Fruit fly (Drosophila melanogaster) whole organism, embryonic: Measurements from ENCODE around the gene Nazo.

Experiments
- ATbp ChIP-seq: fragments of 200-800 bp; sonication (Bioruptor generic); optimal IDR thresholded peaks from 2 replicates; lab custom pipeline; 2017; ENCODE audit warnings: missing biosample characterization, mild to moderate bottlenecking, missing genetic modification characterization, missing genetic modification reagents
- Awh ChIP-seq: fragments of 200-800 bp; sonication (Bioruptor generic); IDR thresholded peaks from 2 replicates; pipeline ENCODE4, ENCODE4 v1.3.6; 2022; ENCODE audit warnings: missing biosample characterization, missing genetic modification characterization
- CG10366 ChIP-seq: fragments of 200-800 bp; sonication (Bioruptor generic); IDR thresholded peaks from 2 replicates; pipeline ENCODE4 v1.3.6; 2022; ENCODE audit warnings: missing biosample characterization, missing genetic modification characterization
- CG12219 ChIP-seq: fragments of 200-800 bp; sonication (Bioruptor generic); optimal IDR thresholded peaks from 3 replicates; lab custom pipeline; 2018; ENCODE audit warnings: missing biosample characterization, mild to moderate bottlenecking, missing genetic modification characterization
- CG12299 ChIP-seq: fragments of 200-800 bp; sonication (Bioruptor generic); optimal IDR thresholded peaks from 2 replicates; lab custom pipeline; 2018; ENCODE audit warnings: missing biosample characterization, mild to moderate bottlenecking, missing genetic modification characterization
- CG13123 ChIP-seq: fragments of 200-800 bp; sonication (Bioruptor generic); optimal IDR thresholded peaks from 2 replicates; lab custom pipeline; 2016; ENCODE audit warnings: missing biosample characterization, missing genetic modification characterization
- CG15479 ChIP-seq: fragments of 200-800 bp; sonication (Bioruptor generic); optimal IDR thresholded peaks from 3 replicates; lab custom pipeline; 2019; ENCODE audit warnings: missing biosample characterization, mild to moderate bottlenecking, missing genetic modification characterization, moderate library complexity
- CG15601 ChIP-seq: fragments of 200-800 bp; sonication (Bioruptor generic); optimal IDR thresholded peaks from 3 replicates; lab custom pipeline; 2019; ENCODE audit warnings: missing biosample characterization, mild to moderate bottlenecking, missing genetic modification characterization, moderate library complexity
- CG17186 ChIP-seq: fragments of 200-800 bp; sonication (Bioruptor generic); optimal IDR thresholded peaks from 3 replicates; lab custom pipeline; 2017; ENCODE audit warnings: missing biosample characterization, missing genetic modification reagents, missing genetic modification characterization
- CG17361 ChIP-seq: fragments of 200-800 bp; sonication (Bioruptor generic); IDR thresholded peaks from 3 replicates; pipeline ENCODE4 v1.3.6; 2022; ENCODE audit warnings: missing biosample characterization, missing genetic modification characterization
- CG1792 ChIP-seq: fragments of 200-800 bp; sonication (Bioruptor generic); optimal IDR thresholded peaks from 2 replicates; lab custom pipeline; 2016; ENCODE audit warnings: missing biosample characterization, missing genetic modification characterization
- CG2116 ChIP-seq: fragments of 200-800 bp; sonication (Bioruptor generic); optimal IDR thresholded peaks from 3 replicates; lab custom pipeline; 2018; ENCODE audit warnings: missing biosample characterization, mild to moderate bottlenecking, missing genetic modification characterization
- CG2202 ChIP-seq: fragments of 200-800 bp; sonication (Bioruptor generic); optimal IDR thresholded peaks from 2 replicates; lab custom pipeline; 2018; ENCODE audit warnings: missing biosample characterization, mild to moderate bottlenecking, missing genetic modification characterization
- CG2875 ChIP-seq: fragments of 200-800 bp; sonication (Bioruptor generic); optimal IDR thresholded peaks from 2 replicates; lab custom pipeline; 2017; ENCODE audit warnings: missing biosample characterization, mild to moderate bottlenecking, missing genetic modification characterization, missing genetic modification reagents
- CG31365 ChIP-seq: fragments of 200-800 bp; sonication (Bioruptor generic); optimal IDR thresholded peaks from 2 replicates; lab custom pipeline; 2018; ENCODE audit warnings: missing biosample characterization, mild to moderate bottlenecking, missing genetic modification characterization
- CG32532 ChIP-seq: fragments of 200-800 bp; sonication (Bioruptor generic); IDR thresholded peaks from 2 replicates; pipeline ENCODE4 v1.3.6; 2022; ENCODE audit warnings: missing biosample characterization, missing genetic modification characterization
- CG7271 ChIP-seq: fragments of 200-800 bp; sonication (Bioruptor generic); optimal IDR thresholded peaks from 2 replicates; lab custom pipeline; 2018; ENCODE audit warnings: missing biosample characterization, mild to moderate bottlenecking, missing genetic modification characterization, moderate library complexity
- CoRest ChIP-seq: fragments of 200-800 bp; sonication (Bioruptor generic); optimal IDR thresholded peaks from 3 replicates; lab custom pipeline; 2018; ENCODE audit warnings: missing biosample characterization, mild to moderate bottlenecking, missing genetic modification characterization, moderate library complexity
- Dip3 ChIP-seq: fragments of 200-800 bp; sonication (Bioruptor generic); optimal IDR thresholded peaks from 3 replicates; lab custom pipeline; 2016; ENCODE audit warnings: missing biosample characterization, missing genetic modification characterization
- E2f2 ChIP-seq: fragments of 200-800 bp; sonication (Bioruptor generic); IDR thresholded peaks from 2 replicates; pipeline ENCODE4 v1.3.6; 2022; ENCODE audit warnings: missing biosample characterization, missing genetic modification characterization
- Fer1 ChIP-seq: fragments of 200-800 bp; sonication (Bioruptor generic); optimal IDR thresholded peaks from 2 replicates; lab custom pipeline; 2017; ENCODE audit warnings: missing biosample characterization, mild to moderate bottlenecking, missing genetic modification characterization
- HHEX ChIP-seq: fragments of 200-800 bp; sonication (Bioruptor generic); optimal IDR thresholded peaks from 3 replicates; lab custom pipeline; 2017; ENCODE audit warnings: missing biosample characterization, mild to moderate bottlenecking, missing genetic modification characterization, missing genetic modification reagents
- Med ChIP-seq: fragments of 200-800 bp; sonication (Bioruptor generic); peaks from one replicate; lab custom pipeline; 2016; ENCODE audit warnings: missing biosample characterization, missing genetic modification characterization, mild to moderate bottlenecking, inconsistent platforms, moderate library complexity
- NC2β ChIP-seq: fragments of 200-800 bp; sonication (Bioruptor generic); optimal IDR thresholded peaks from 2 replicates; lab custom pipeline; 2016; ENCODE audit warnings: missing biosample characterization, missing genetic modification characterization
- NK7.1 ChIP-seq: fragments of 200-800 bp; sonication (Bioruptor generic); optimal IDR thresholded peaks from 3 replicates; lab custom pipeline; 2016; ENCODE audit warnings: missing biosample characterization, missing genetic modification characterization
- Oli ChIP-seq: fragments of 200-800 bp; sonication (Bioruptor generic); optimal IDR thresholded peaks from 2 replicates; lab custom pipeline; 2018; ENCODE audit warnings: missing biosample characterization, mild to moderate bottlenecking, missing genetic modification characterization, moderate library complexity
- Ptx1 ChIP-seq: fragments of 200-800 bp; sonication (Bioruptor generic); IDR thresholded peaks from 2 replicates; pipeline ENCODE4 v1.3.6; 2022; ENCODE audit warnings: missing biosample characterization, missing genetic modification characterization
- Sry-δ ChIP-seq: fragments of 200-800 bp; sonication (Bioruptor generic); optimal IDR thresholded peaks from 2 replicates; lab custom pipeline; 2016; ENCODE audit warnings: missing biosample characterization, missing genetic modification characterization
- Stat92E ChIP-seq, 3 experiments: fragments of >200 bp in 2 of 3; fragments of 200-800 bp in 1 of 3; sonication (Bioruptor generic) in 1 of 3; optimal IDR thresholded peaks; 2 replicates each; lab custom pipeline; 2017 to 2019; ENCODE audit warnings: missing biosample characterization in 3 of 3, missing genetic modification characterization in 3 of 3, mild to moderate bottlenecking in 1 of 3, moderate library complexity in 1 of 3
- Tbp ChIP-seq: fragments of >200 bp; optimal IDR thresholded peaks from 2 replicates; lab custom pipeline; 2018; ENCODE audit warnings: missing biosample characterization, missing genetic modification characterization
- ac ChIP-seq: fragments of 200-800 bp; sonication (Bioruptor generic); optimal IDR thresholded peaks from 3 replicates; lab custom pipeline; 2017; ENCODE audit warnings: missing biosample characterization, mild to moderate bottlenecking, missing genetic modification characterization
- bbx ChIP-seq: fragments of 200-800 bp; sonication (Bioruptor generic); IDR thresholded peaks from 2 replicates; pipeline ENCODE4 v1.3.6; 2022; ENCODE audit warnings: missing biosample characterization, missing genetic modification characterization; ENCODE audit not compliant: partially characterized antibody
- cad ChIP-seq: fragments of >200 bp; optimal IDR thresholded peaks from 2 replicates; lab custom pipeline; 2017; ENCODE audit warnings: missing biosample characterization, missing genetic modification characterization
- chif ChIP-seq, 2 experiments: fragments of 200-800 bp; sonication (Bioruptor generic); optimal IDR thresholded peaks; 3 replicates each; lab custom pipeline; 2016; ENCODE audit warnings: missing biosample characterization in 2 of 2, missing genetic modification characterization in 2 of 2
- chm ChIP-seq: fragments of 200-800 bp; sonication (Bioruptor generic); IDR thresholded peaks from 2 replicates; pipeline ENCODE4 v1.3.6; 2022; ENCODE audit warnings: missing biosample characterization, missing genetic modification characterization
- ci ChIP-seq: fragments of 200-800 bp; sonication (Bioruptor generic); IDR thresholded peaks from 3 replicates; pipeline ENCODE4 v1.3.6; 2022; ENCODE audit warnings: missing biosample characterization, missing genetic modification characterization
- ewg ChIP-seq: fragments of 200-800 bp; sonication (Bioruptor generic); optimal IDR thresholded peaks from 3 replicates; lab custom pipeline; 2017; ENCODE audit warnings: mild to moderate bottlenecking, missing biosample characterization, missing genetic modification reagents, missing genetic modification characterization
- gro ChIP-seq: fragments of 200-800 bp; sonication (Bioruptor generic); optimal IDR thresholded peaks from 2 replicates; lab custom pipeline; 2016; ENCODE audit warnings: missing biosample characterization, missing genetic modification characterization
- kay ChIP-seq: fragments of 200-800 bp; sonication (Bioruptor generic); optimal IDR thresholded peaks from 2 replicates; lab custom pipeline; 2016; ENCODE audit warnings: missing biosample characterization, missing genetic modification characterization
- lov ChIP-seq, 2 experiments: fragments of 200-800 bp in 1 of 2; fragments of >200 bp in 1 of 2; sonication (Bioruptor generic) in 1 of 2; IDR thresholded peaks in 1 of 2; optimal IDR thresholded peaks in 1 of 2; 2 replicates in 1 of 2; 3 replicates in 1 of 2; pipeline versions ENCODE4 v1.3.6 to Lab custom; 2017 to 2022; ENCODE audit warnings: missing biosample characterization in 1 of 2, missing genetic modification characterization in 1 of 2
- mld ChIP-seq: fragments of 200-800 bp; sonication (Bioruptor generic); IDR thresholded peaks from 3 replicates; pipeline ENCODE4 v1.3.6; 2022; ENCODE audit warnings: missing biosample characterization, missing genetic modification characterization; ENCODE audit not compliant: partially characterized antibody
- pita ChIP-seq: fragments of 200-800 bp; sonication (Bioruptor generic); optimal IDR thresholded peaks from 2 replicates; lab custom pipeline; 2017; ENCODE audit warnings: missing biosample characterization, mild to moderate bottlenecking, missing genetic modification characterization
- pzg ChIP-seq: fragments of 200-800 bp; sonication (Bioruptor generic); optimal IDR thresholded peaks from 3 replicates; lab custom pipeline; 2018; ENCODE audit warnings: missing biosample characterization, mild to moderate bottlenecking, missing genetic modification characterization, moderate library complexity
- salm ChIP-seq: fragments of 200-800 bp; sonication (Bioruptor generic); optimal IDR thresholded peaks from 2 replicates; lab custom pipeline; 2018; ENCODE audit warnings: missing biosample characterization, mild to moderate bottlenecking, missing genetic modification characterization
- seq ChIP-seq: fragments of 200-800 bp; sonication (Bioruptor generic); IDR thresholded peaks from 2 replicates; pipeline ENCODE4 v1.3.6; 2022; ENCODE audit warnings: missing biosample characterization, missing genetic modification characterization
- sim ChIP-seq: fragments of 200-800 bp; sonication (Bioruptor generic); IDR thresholded peaks from 2 replicates; pipeline ENCODE4 v1.3.6; 2022; ENCODE audit warnings: missing biosample characterization, missing genetic modification characterization
- sna ChIP-seq: fragments of 200-800 bp; sonication (Bioruptor generic); IDR thresholded peaks from 2 replicates; pipeline ENCODE4 v1.3.6; 2022; ENCODE audit warnings: missing biosample characterization, missing genetic modification characterization; ENCODE audit not compliant: partially characterized antibody
- tll ChIP-seq, 2 experiments: fragments of 200-800 bp in 1 of 2; fragments of >200 bp in 1 of 2; sonication (Bioruptor generic) in 1 of 2; optimal IDR thresholded peaks; 2 replicates each; lab custom pipeline; 2017 to 2019; ENCODE audit warnings: missing biosample characterization in 2 of 2, missing genetic modification characterization in 2 of 2, mild to moderate bottlenecking in 1 of 2, moderate library complexity in 1 of 2
- vvl ChIP-seq: fragments of 200-800 bp; sonication (Bioruptor generic); IDR thresholded peaks from 2 replicates; pipeline ENCODE4 v1.3.6; 2022; ENCODE audit warnings: missing biosample characterization, missing genetic modification characterization
- zfh1 ChIP-seq: fragments of 200-800 bp; sonication (Bioruptor generic); IDR thresholded peaks from 3 replicates; pipeline ENCODE4 v1.3.6; 2022; ENCODE audit warnings: missing biosample characterization, missing genetic modification characterization

Nazo gene

dm6 chr3R:8307283-8307682, 19.6 kb downstream of the Nazo start:
- no peak for TF ChIP-seq Sry-δ (GFP tag; lab: Kevin White, UChicago)
- no peak for TF ChIP-seq Oli (tag; lab: Kevin White, UChicago)
- no peak for TF ChIP-seq CG10366 (GFP tag; lab: Robert Waterston, UW)
- no peak for TF ChIP-seq gro
- TF ChIP-seq cad (GFP tag; lab: Kevin White, UChicago) = peak; percentile 82
- TF ChIP-seq ci (GFP tag; lab: Robert Waterston, UW) = no peak
- TF ChIP-seq tll (GFP tag; optimal IDR thresholded peaks at IDR 0.05; lab: Kevin White, UChicago) = peak in 1 of 2 experiments; percentile 94
- TF ChIP-seq kay (GFP tag; lab: Kevin White, UChicago) = no peak
- no peak for TF ChIP-seq ac (GFP tag; lab: Kevin White, UChicago)
- TF ChIP-seq sim (GFP tag; lab: Robert Waterston, UW) = no peak
- no peak for TF ChIP-seq CG32532
- TF ChIP-seq HHEX (GFP tag; lab: Kevin White, UChicago) = no peak
- TF ChIP-seq Med (GFP tag; lab: Kevin White, UChicago) = peak; percentile 36
- no peak for TF ChIP-seq lov (optimal IDR thresholded peaks at IDR 0.05; lab: Kevin White, UChicago)
- TF ChIP-seq lov (GFP tag; IDR thresholded peaks at IDR 0.05; lab: Robert Waterston, UW) = no peak
- TF ChIP-seq seq = no peak
- no peak for TF ChIP-seq Fer1
- TF ChIP-seq ATbp (GFP tag; lab: Kevin White, UChicago) = no peak
- TF ChIP-seq bbx = no peak
- no peak for TF ChIP-seq CG1792
- no peak for TF ChIP-seq Dip3
- no peak for TF ChIP-seq CG15479 (GFP tag; lab: Kevin White, UChicago)
- TF ChIP-seq, all 482 proteins: peak for 3

- TF ChIP-seq CG2875 (GFP tag; lab: Kevin White, UChicago) (peak; percentile 82), CG12299 (tag; lab: Kevin White, UChicago) (peak; percentile 13), mld (GFP tag; lab: Robert Waterston, UW) (no peak), salm (peak; percentile 54), Stat92E (GFP tag; optimal IDR thresholded peaks at IDR 0.05; lab: Kevin White, UChicago) (peak in 1 of 3 experiments; percentile 5), sna (GFP tag; lab: Robert Waterston, UW) (0 out of 2 replicates have a peak, but pooled peaks have one; percentile 44), CG7271 (tag; lab: Kevin White, UChicago) (peak; percentile 44), NK7.1 (GFP tag; lab: Kevin White, UChicago) (peak; percentile 25), CG17186 (GFP tag; lab: Kevin White, UChicago) (peak; percentile 64), zfh1 (no peak), CG12219 (GFP tag; lab: Kevin White, UChicago) (peak; percentile 31), CG13123 (peak; percentile 1), Tbp (GFP tag; lab: Kevin White, UChicago) (no peak), pzg (GFP tag; lab: Kevin White, UChicago) (peak; percentile 89), CG31365 (tag; lab: Kevin White, UChicago) (peak; percentile 47), chm (no peak), Awh (GFP tag; lab: Robert Waterston, UW) (peak; percentile 88), CG17361 (peak; percentile 37; the same call in 2 of the 3 replicates), NC2β (GFP tag; lab: Kevin White, UChicago) (peak; percentile 12), Ptx1 (GFP tag; lab: Robert Waterston, UW) (no peak), vvl (GFP tag; lab: Robert Waterston, UW) (peak; percentile 68), CG2116 (peak; percentile 55), CoRest (tag; lab: Kevin White, UChicago) (peak; percentile 7), CG15601 (tag; lab: Kevin White, UChicago) (peak; percentile 55), chif (GFP tag; optimal IDR thresholded peaks at IDR 0.05; lab: Kevin White, UChicago) (peak in 1 of 2 experiments; percentile 14), CG2202 (tag; lab: Kevin White, UChicago) (peak; percentile 63), ewg (no peak), E2f2 (GFP tag; lab: Robert Waterston, UW) (peak; percentile 98), pita (GFP tag; lab: Kevin White, UChicago) (peak; percentile 56)
Observed at dm6 chr3R:8308515-8308959, 20.9 kb downstream of the Nazo start, which contains the start of gene tex. Gene tex (minus strand): TSS chr3R:8308645.
